Worm (Caenorhabditis elegans): Measurements from ENCODE around the gene F54F12.2.

DNA sequence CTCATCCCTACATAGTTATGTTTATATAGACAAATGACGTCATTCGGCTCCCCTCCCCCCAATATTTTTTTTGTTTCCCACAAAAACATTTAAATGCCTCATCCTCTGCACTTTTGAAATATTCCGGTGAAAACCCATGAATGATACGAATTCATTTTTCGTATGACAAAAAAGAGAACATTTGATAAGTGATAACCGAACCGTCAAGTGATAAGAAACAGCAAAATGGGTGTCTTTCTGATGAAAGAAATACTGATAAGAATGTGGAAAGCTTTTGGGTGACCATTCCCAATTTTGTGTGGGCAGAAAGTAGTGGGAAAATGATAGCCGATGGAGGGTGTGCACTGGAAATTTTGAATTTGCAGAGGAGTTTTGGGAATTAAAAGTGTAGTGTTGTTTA is 19.5 kb downstream of the F54F12.2 start:
- no peak for TF ChIP-seq ztf-29 (GFP tag; IDR thresholded peaks at IDR 0.05)
- TF ChIP-seq flt-1 (GFP tag; IDR thresholded peaks at IDR 0.05) = no peak
- TF ChIP-seq T22C8.4 (GFP tag; IDR thresholded peaks at IDR 0.05) = no peak
- no peak for TF ChIP-seq med-1 (GFP tag; optimal IDR thresholded peaks at IDR 0.05; ENCODE audit: insufficient read depth)
